Fruit fly (Drosophila melanogaster) whole organism, embryonic: Measurements from ENCODE around the gene CG7367.

ENCODE experiments used
- CG12071 ChIP-seq: fragments of 200-800 bp; sonication (Bioruptor generic); optimal IDR thresholded peaks from 3 replicates; lab custom pipeline; 2018; ENCODE audit warnings: missing biosample characterization, mild to moderate bottlenecking, missing genetic modification characterization
- CG4404 ChIP-seq: fragments of 200-800 bp; sonication (Bioruptor generic); IDR thresholded peaks from 2 replicates; pipeline ENCODE4 v1.3.6; 2022; ENCODE audit warnings: missing biosample characterization, missing genetic modification characterization
- CG4854 ChIP-seq: fragments of 200-800 bp; sonication (Bioruptor generic); optimal IDR thresholded peaks from 2 replicates; lab custom pipeline; 2016; ENCODE audit warnings: missing biosample characterization, missing genetic modification characterization, inconsistent platforms
- CG7928 ChIP-seq: fragments of 200-800 bp; sonication (Bioruptor generic); optimal IDR thresholded peaks from 2 replicates; lab custom pipeline; 2017; ENCODE audit warnings: missing biosample characterization, mild to moderate bottlenecking, missing genetic modification characterization
- H2.0 ChIP-seq: fragments of 200-800 bp; sonication (Bioruptor generic); IDR thresholded peaks from 2 replicates; pipeline ENCODE4 v1.3.6; 2022; ENCODE audit warnings: missing biosample characterization, missing genetic modification characterization
- HLH3B ChIP-seq: fragments of 200-800 bp; sonication (Bioruptor generic); IDR thresholded peaks from 2 replicates; pipeline ENCODE4 v1.3.6; 2022; ENCODE audit warnings: missing biosample characterization, missing genetic modification characterization
- Hr78 ChIP-seq, 2 experiments: fragments of 200-800 bp in 1 of 2; fragments of >200 bp in 1 of 2; sonication (Bioruptor generic) in 1 of 2; optimal IDR thresholded peaks; 2 replicates each; lab custom pipeline; 2017 to 2019; ENCODE audit warnings: missing biosample characterization in 2 of 2, missing genetic modification characterization in 2 of 2, mild to moderate bottlenecking in 1 of 2, moderate library complexity in 1 of 2
- NfI ChIP-seq: fragments of 200-800 bp; sonication (Bioruptor generic); optimal IDR thresholded peaks from 3 replicates; lab custom pipeline; 2018; ENCODE audit warnings: missing biosample characterization, mild to moderate bottlenecking, missing genetic modification characterization, moderate library complexity
- Poxn ChIP-seq: fragments of 200-800 bp; sonication (Bioruptor generic); IDR thresholded peaks from 2 replicates; pipeline ENCODE4 v1.3.6; 2022; ENCODE audit warnings: missing biosample characterization, missing genetic modification characterization
- ham ChIP-seq: fragments of 200-800 bp; sonication (Bioruptor generic); IDR thresholded peaks from 2 replicates; pipeline ENCODE4 v1.3.6; 2022; ENCODE audit warnings: missing biosample characterization, missing genetic modification characterization

DNA sequence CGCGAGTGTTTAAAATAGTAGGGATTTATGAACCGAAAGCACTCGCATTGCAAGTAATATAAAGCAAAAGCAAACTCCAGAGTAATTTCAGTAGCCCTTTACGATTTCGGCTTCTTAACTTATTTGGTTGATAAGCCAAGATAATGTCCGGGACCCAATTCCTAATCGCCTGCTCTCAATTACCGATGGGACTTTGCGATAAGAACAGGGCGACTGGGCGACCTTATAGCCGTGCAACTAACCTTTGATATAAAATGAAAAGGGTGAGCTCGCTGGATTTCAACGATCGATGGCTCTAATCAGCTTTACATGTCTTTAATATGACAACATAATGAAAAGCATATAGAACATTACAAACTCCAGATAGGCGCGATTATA, 41.5 kb downstream of the CG7367 start, which contains the start of gene CG7227:
- TF ChIP-seq H2.0 (no peak), NfI (GFP tag; lab: Kevin White, UChicago) (no peak), CG12071 (GFP tag; lab: Kevin White, UChicago) (no peak), Poxn (GFP tag; lab: Robert Waterston, UW) (no peak), CG7928 (GFP tag; lab: Kevin White, UChicago) (no peak), CG4854 (GFP tag; lab: Kevin White, UChicago) (no peak), ham (GFP tag; lab: Robert Waterston, UW) (no peak), Hr78 (GFP tag; optimal IDR thresholded peaks at IDR 0.05; lab: Kevin White, UChicago) (peak in 1 of 2 experiments; percentile 98), HLH3B (GFP tag; lab: Robert Waterston, UW) (no peak), CG4404 (GFP tag; lab: Robert Waterston, UW) (no peak)
